Worm (Caenorhabditis elegans) whole organism, L4 larva: ENCODE data around the gene glr-1.

Experiments used
- F26F4.8 ChIP-seq: fragments of 200-800 bp; sonication (Bioruptor generic); conservative IDR thresholded peaks from 2 replicates; pipeline ENCODE4 v1.3.6; 2022; ENCODE audit warnings: missing genetic modification characterization, missing compliant biosample characterization
- Y105C5A.15 ChIP-seq: fragments of 200-800 bp; sonication (Bioruptor generic); IDR thresholded peaks from 2 replicates; pipeline ENCODE4 v1.3.6; 2022; ENCODE audit warnings: missing genetic modification characterization, missing compliant biosample characterization
- Y75B8A.6 ChIP-seq: fragments of 200-800 bp; sonication (Bioruptor generic); IDR thresholded peaks from 2 replicates; pipeline ENCODE4 v1.3.6; 2022; ENCODE audit warnings: missing genetic modification reagents, missing genetic modification characterization, missing compliant biosample characterization
- aha-1 ChIP-seq: fragments of 150-350 bp; peaks from one replicate; lab custom pipeline; 2014; ENCODE audit warnings: missing biosample characterization, missing genetic modification characterization
- aly-2 ChIP-seq: sonication (generic microtip); optimal IDR thresholded peaks from 2 replicates; lab custom pipeline; 2018; ENCODE audit warnings: missing biosample characterization, missing genetic modification characterization
- ama-1 ChIP-seq: fragments of 150-350 bp; optimal IDR thresholded peaks from 2 replicates; lab custom pipeline; 2014; ENCODE audit warnings: inconsistent platforms, mixed read lengths
- arid-1 ChIP-seq: fragments of 200-800 bp; sonication (Bioruptor generic); conservative IDR thresholded peaks from 2 replicates; pipeline ENCODE4 v1.3.6; 2022; ENCODE audit warnings: missing genetic modification reagents, missing genetic modification characterization, missing compliant biosample characterization
- ceh-28 ChIP-seq: fragments of 150-350 bp; optimal IDR thresholded peaks from 2 replicates; lab custom pipeline; 2014; ENCODE audit warnings: missing biosample characterization, missing genetic modification reagents, missing genetic modification characterization
- ceh-32 ChIP-seq: sonication (generic microtip); optimal IDR thresholded peaks from 2 replicates; lab custom pipeline; 2016; ENCODE audit warnings: mild to moderate bottlenecking, missing genetic modification characterization, missing compliant biosample characterization; ENCODE audit not compliant: poor library complexity
- ceh-62 ChIP-seq: sonication (generic microtip); optimal IDR thresholded peaks from 2 replicates; lab custom pipeline; 2017; ENCODE audit warnings: missing biosample characterization, missing genetic modification characterization
- cey-2 ChIP-seq: sonication (generic microtip); optimal IDR thresholded peaks from 3 replicates; lab custom pipeline; 2017; ENCODE audit warnings: missing genetic modification characterization, mild to moderate bottlenecking, missing compliant biosample characterization, antibody characterized with exemption, borderline replicate concordance; ENCODE audit not compliant: insufficient read depth
- ctbp-1 ChIP-seq: fragments of 200-800 bp; sonication (Bioruptor generic); IDR thresholded peaks from 2 replicates; pipeline ENCODE4 v1.3.6; 2022; ENCODE audit warnings: missing genetic modification reagents, missing genetic modification characterization, missing compliant biosample characterization
- daf-16 ChIP-seq, 3 experiments: sonication (generic microtip); optimal IDR thresholded peaks; 2 replicates each; lab custom pipeline; 2016 to 2017; ENCODE audit warnings: missing genetic modification characterization in 3 of 3, missing genetic modification reagents in 3 of 3, mild to moderate bottlenecking in 2 of 3, missing compliant biosample characterization in 2 of 3, missing biosample characterization in 1 of 3, moderate library complexity in 1 of 3
- dmd-6 ChIP-seq: fragments of 200-800 bp; sonication (Bioruptor generic); IDR thresholded peaks from 2 replicates; pipeline ENCODE4 v1.3.6; 2022; ENCODE audit warnings: missing genetic modification reagents, missing genetic modification characterization, missing compliant biosample characterization
- dve-1 ChIP-seq: sonication (generic microtip); optimal IDR thresholded peaks from 2 replicates; lab custom pipeline; 2017; ENCODE audit warnings: antibody characterized with exemption, mild to moderate bottlenecking, missing genetic modification characterization, missing compliant biosample characterization; ENCODE audit not compliant: insufficient read depth
- fos-1 ChIP-seq: fragments of 150-350 bp; optimal IDR thresholded peaks from 2 replicates; lab custom pipeline; 2014; ENCODE audit warnings: missing biosample characterization, missing genetic modification characterization
- hlh-11 ChIP-seq: fragments of 200-800 bp; sonication (Bioruptor generic); optimal IDR thresholded peaks from 2 replicates; lab custom pipeline; 2018; ENCODE audit warnings: mild to moderate bottlenecking, missing genetic modification characterization, missing compliant biosample characterization
- hlh-30 ChIP-seq: sonication (generic microtip); optimal IDR thresholded peaks from 2 replicates; lab custom pipeline; 2017; ENCODE audit warnings: antibody characterized with exemption, mild to moderate bottlenecking, missing genetic modification characterization, missing compliant biosample characterization; ENCODE audit not compliant: insufficient read depth
- lin-13 ChIP-seq: fragments of 150-350 bp; optimal IDR thresholded peaks from 2 replicates; lab custom pipeline; 2014; ENCODE audit warnings: missing biosample characterization, missing genetic modification reagents, missing genetic modification characterization
- lin-15B ChIP-seq: fragments of 150-350 bp; sonication (generic microtip); optimal IDR thresholded peaks from 3 replicates; lab custom pipeline; 2014; ENCODE audit warnings: missing biosample characterization, missing genetic modification characterization
- lin-38 ChIP-seq: fragments of 200-800 bp; sonication (Bioruptor generic); IDR thresholded peaks from 2 replicates; pipeline ENCODE4 v1.3.6; 2022; ENCODE audit warnings: missing genetic modification reagents, missing genetic modification characterization, missing compliant biosample characterization
- mdl-1 ChIP-seq, 2 experiments: fragments of 150-350 bp in 1 of 2; sonication (generic microtip) in 1 of 2; optimal IDR thresholded peaks; 2 replicates each; lab custom pipeline; 2014 to 2017; ENCODE audit warnings: missing biosample characterization in 2 of 2, missing genetic modification characterization in 2 of 2
- mdt-29 ChIP-seq: fragments of 200-800 bp; sonication (Bioruptor generic); IDR thresholded peaks from 2 replicates; pipeline ENCODE4 v1.3.6; 2022; ENCODE audit warnings: missing genetic modification reagents, missing genetic modification characterization, missing compliant biosample characterization
- mxl-3 ChIP-seq: fragments of 200-800 bp; sonication (Bioruptor generic); optimal IDR thresholded peaks from 2 replicates; lab custom pipeline; 2018; ENCODE audit warnings: mild to moderate bottlenecking, missing genetic modification characterization, missing compliant biosample characterization
- nhr-102 ChIP-seq: sonication (generic microtip); optimal IDR thresholded peaks from 2 replicates; lab custom pipeline; 2016; ENCODE audit warnings: mild to moderate bottlenecking, missing genetic modification characterization, moderate library complexity, missing compliant biosample characterization
- nhr-28 ChIP-seq: fragments of 150-350 bp; optimal IDR thresholded peaks from 2 replicates; lab custom pipeline; 2014; ENCODE audit warnings: missing biosample characterization, missing genetic modification characterization
- php-3 ChIP-seq: fragments of 200-800 bp; sonication (Bioruptor generic); IDR thresholded peaks from 2 replicates; pipeline ENCODE4 v1.3.6; 2022; ENCODE audit warnings: missing genetic modification reagents, missing genetic modification characterization, missing compliant biosample characterization
- spr-3 ChIP-seq: fragments of 200-800 bp; sonication (Bioruptor generic); optimal IDR thresholded peaks from 2 replicates; lab custom pipeline; 2018; ENCODE audit warnings: mild to moderate bottlenecking, missing genetic modification characterization, missing compliant biosample characterization
- unc-62 ChIP-seq, 3 experiments: fragments of 150-350 bp in 1 of 3; sonication (generic microtip); optimal IDR thresholded peaks in 2 of 3; peaks in 1 of 3; 1 replicate in 1 of 3; 2 replicates in 2 of 3; lab custom pipeline; 2014 to 2017; ENCODE audit warnings: missing biosample characterization in 3 of 3, missing genetic modification characterization in 3 of 3, missing genetic modification reagents in 3 of 3, missing genotype in 1 of 3
- zfp-2 ChIP-seq: sonication (generic microtip); optimal IDR thresholded peaks from 2 replicates; lab custom pipeline; 2016; ENCODE audit warnings: mild to moderate bottlenecking, missing genetic modification characterization, missing compliant biosample characterization

glr-1 gene

ce11 chrIII:8556836-8557385, 31.5 kb downstream of the glr-1 start, which contains the start of gene C02D5.2 (continued):
- TF ChIP-seq lin-13 (GFP tag; lab: Kevin White, UChicago) (peak; percentile 21), F26F4.8 (GFP tag; lab: Robert Waterston, UW) (no peak)

- TF ChIP-seq ceh-28 (tag; lab: Kevin White, UChicago): no peak
- no peak for TF ChIP-seq mdl-1 (tag; optimal IDR thresholded peaks at IDR 0.05; lab: Kevin White, UChicago)
- TF ChIP-seq lin-15B (tag; lab: Kevin White, UChicago): no peak
- no peak for TF ChIP-seq lin-13 (GFP tag; lab: Kevin White, UChicago)
- no peak for TF ChIP-seq F26F4.8 (GFP tag; lab: Robert Waterston, UW)
- no peak for TF ChIP-seq spr-3 (GFP tag; lab: Kevin White, UChicago)
Measured at ce11 chrIII:8555682-8556081, 32.8 kb downstream of the glr-1 start.

- no peak for TF ChIP-seq aly-2
- no peak for TF ChIP-seq ama-1 (lab: Kevin White, UChicago)
- no peak for TF ChIP-seq Y75B8A.6
- no peak for TF ChIP-seq cey-2 (tag; lab: Kevin White, UChicago)
Measured at ce11 chrIII:8554472-8554871, 34.0 kb downstream of the glr-1 start, which contains the start of gene gsto-2. Gene gsto-2, plus strand, starts transcription at chrIII:8554772.

ce11 chrIII:8552125-8552524, 36.3 kb downstream of the glr-1 start, which contains the start of gene C02D5.4:
Gene C02D5.4, plus strand, starts transcription at chrIII:8552165.
- no peak for TF ChIP-seq fos-1 (tag; lab: Kevin White, UChicago)
- peak; percentile 20 for TF ChIP-seq hlh-30 (tag; lab: Kevin White, UChicago)
- TF ChIP-seq aha-1 (tag; lab: Kevin White, UChicago): peak; percentile 41
- peak; percentile 38 for TF ChIP-seq dve-1
- TF ChIP-seq arid-1 (GFP tag; lab: Robert Waterston, UW): no peak
- no peak for TF ChIP-seq Y105C5A.15
- TF ChIP-seq zfp-2 (tag; lab: Kevin White, UChicago): no peak
- TF ChIP-seq ceh-62 (tag; lab: Kevin White, UChicago): no peak
- no peak for TF ChIP-seq mxl-3
- peak; percentile 9 for TF ChIP-seq nhr-102
- TF ChIP-seq hlh-11 (tag; lab: Kevin White, UChicago): no peak
- TF ChIP-seq ceh-32: no peak
- no peak for TF ChIP-seq mdt-29 (GFP tag; lab: Robert Waterston, UW)
- TF ChIP-seq lin-38 (GFP tag; lab: Robert Waterston, UW): no peak
- peak; percentile 45 for TF ChIP-seq dmd-6 (GFP tag; lab: Robert Waterston, UW)
- TF ChIP-seq unc-62 (GFP tag; optimal IDR thresholded peaks at IDR 0.05 in 1 of 2; lab: Kevin White, UChicago): peak in 1 of 2 experiments; percentile 71
- TF ChIP-seq unc-62 (tag; optimal IDR thresholded peaks at IDR 0.05; lab: Kevin White, UChicago): no peak
- TF ChIP-seq daf-16 (GFP tag; optimal IDR thresholded peaks at IDR 0.05; lab: Kevin White, UChicago): no peak
- peak; percentile 73 for TF ChIP-seq daf-16 (tag; optimal IDR thresholded peaks at IDR 0.05; lab: Kevin White, UChicago)
- TF ChIP-seq ctbp-1 (GFP tag; lab: Robert Waterston, UW): no peak
- TF ChIP-seq F26F4.8 (GFP tag; lab: Robert Waterston, UW): no peak

- TF ChIP-seq nhr-28 (tag; lab: Kevin White, UChicago) (peak; percentile 97), php-3 (GFP tag; lab: Robert Waterston, UW) (no peak)
Measured at ce11 chrIII:8551705-8552104, 36.7 kb downstream of the glr-1 start.
